Worm (Caenorhabditis elegans): ENCODE measurements around the gene H41C03.1.

The H41C03.1 gene

ce11 chrII:5828486-5828885 is 25.7 kb upstream of the H41C03.1 start, which contains the start of gene ZK1248.11:
Gene ZK1248.11, minus strand, starts transcription at chrII:5828586.
- TF ChIP-seq ceh-28 (tag; optimal IDR thresholded peaks at IDR 0.05) (no peak), aly-2 (tag; optimal IDR thresholded peaks at IDR 0.05) (no peak), nhr-237 (tag; optimal IDR thresholded peaks at IDR 0.05) (no peak), lin-39 (tag; optimal IDR thresholded peaks at IDR 0.05) (no peak), nfya-1 (tag; optimal IDR thresholded peaks at IDR 0.05; ENCODE audit: insufficient read depth) (no peak), nhr-25 (tag; optimal IDR thresholded peaks at IDR 0.05) (no peak), lsy-12 (tag; optimal IDR thresholded peaks at IDR 0.05) (no peak), fkh-2 (tag; optimal IDR thresholded peaks at IDR 0.05) (no peak), pha-4 (tag; optimal IDR thresholded peaks at IDR 0.05) (no peak), mml-1 (tag; optimal IDR thresholded peaks at IDR 0.05) (no peak), fos-1 (tag; optimal IDR thresholded peaks at IDR 0.05) (no peak), ceh-9 (tag; optimal IDR thresholded peaks at IDR 0.05) (no peak), elt-3 (tag; optimal IDR thresholded peaks at IDR 0.05) (no peak), nhr-28 (tag; optimal IDR thresholded peaks at IDR 0.05) (no peak)

- no peak for TF ChIP-seq nhr-77 (tag; optimal IDR thresholded peaks at IDR 0.05)
- no peak for TF ChIP-seq fkh-10 (GFP tag; optimal IDR thresholded peaks at IDR 0.05)
- TF ChIP-seq tbx-2 (tag; optimal IDR thresholded peaks at IDR 0.05), result no peak
- TF ChIP-seq pqm-1 (tag; optimal IDR thresholded peaks at IDR 0.05), result peak; percentile 56
- TF ChIP-seq elt-2 (tag; optimal IDR thresholded peaks at IDR 0.05), result peak; percentile 74
- no peak for TF ChIP-seq lin-15B (tag; optimal IDR thresholded peaks at IDR 0.05)
- no peak for TF ChIP-seq hmg-11 (tag; optimal IDR thresholded peaks at IDR 0.05)
Observed at ce11 chrII:5829940-5830424, 24.2 kb upstream of the H41C03.1 start, which contains the start of gene col-74. Gene col-74, plus strand, starts transcription at chrII:5830374.

DNA sequence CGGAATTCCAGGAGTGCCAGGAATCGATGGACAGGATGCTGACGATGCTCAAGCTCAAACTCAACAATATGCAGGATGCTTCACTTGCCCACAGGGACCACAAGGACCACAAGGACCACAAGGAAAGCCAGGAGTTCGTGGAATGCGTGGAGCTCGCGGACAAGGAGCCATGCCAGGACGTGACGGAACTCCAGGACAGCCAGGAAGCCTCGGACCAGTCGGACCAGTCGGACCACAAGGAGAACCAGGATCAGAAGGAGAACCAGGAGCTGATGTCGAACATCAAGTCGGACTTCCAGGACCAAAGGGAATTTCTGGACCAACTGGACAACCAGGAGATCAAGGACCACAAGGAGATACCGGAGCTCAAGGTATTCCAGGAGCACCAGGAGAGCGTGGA is 22.8 kb upstream of the H41C03.1 start:
- TF ChIP-seq aly-2 (tag; optimal IDR thresholded peaks at IDR 0.05), result no peak
- no peak for TF ChIP-seq ceh-16 (tag; optimal IDR thresholded peaks at IDR 0.05)
- no peak for TF ChIP-seq nhr-28 (tag; optimal IDR thresholded peaks at IDR 0.05)
- no peak for TF ChIP-seq fkh-10 (GFP tag; optimal IDR thresholded peaks at IDR 0.05)
- TF ChIP-seq ceh-9 (tag; optimal IDR thresholded peaks at IDR 0.05), result no peak
- no peak for TF ChIP-seq fos-1 (tag; optimal IDR thresholded peaks at IDR 0.05)
- no peak for TF ChIP-seq nfya-1 (tag; optimal IDR thresholded peaks at IDR 0.05; ENCODE audit: insufficient read depth)
- no peak for TF ChIP-seq nhr-43 (tag; optimal IDR thresholded peaks at IDR 0.05; ENCODE audit: poor library complexity, severe bottlenecking)
- TF ChIP-seq ztf-11 (tag; optimal IDR thresholded peaks at IDR 0.05), result no peak
- no peak for TF ChIP-seq nhr-77 (tag; optimal IDR thresholded peaks at IDR 0.05)
- TF ChIP-seq nhr-67 (tag; optimal IDR thresholded peaks at IDR 0.05), result no peak
- no peak for TF ChIP-seq lin-15B (tag; optimal IDR thresholded peaks at IDR 0.05)

DNA sequence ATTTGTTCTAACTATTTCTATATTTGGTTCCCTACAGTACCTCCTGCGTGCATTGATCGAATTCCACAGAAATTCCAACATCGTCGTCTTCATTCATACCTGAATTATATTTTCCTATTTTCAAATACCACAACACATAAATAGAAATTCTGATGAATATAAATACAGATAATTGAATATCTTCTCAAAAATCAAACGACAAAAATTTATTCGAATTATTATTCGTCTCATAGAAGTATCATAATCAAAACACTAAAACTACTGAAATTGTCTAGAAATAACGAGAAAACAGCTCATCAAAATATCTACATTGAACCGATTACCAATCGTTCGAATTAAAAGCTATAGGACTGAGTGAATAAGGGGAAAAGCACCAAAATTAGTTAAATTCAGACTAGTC is 21.1 kb upstream of the H41C03.1 start, which contains the start of gene gtap-1:
TSS of gene gtap-1 (minus strand) at position 101 of the 400 bp plus-strand sequence.
- TF ChIP-seq nhr-11 (tag; optimal IDR thresholded peaks at IDR 0.05) (no peak), nhr-12 (tag; optimal IDR thresholded peaks at IDR 0.05) (no peak), sea-2 (GFP tag; optimal IDR thresholded peaks at IDR 0.05) (no peak), ceh-16 (tag; optimal IDR thresholded peaks at IDR 0.05) (no peak), fkh-10 (GFP tag; optimal IDR thresholded peaks at IDR 0.05) (no peak), ama-1 (optimal IDR thresholded peaks at IDR 0.05) (no peak), nfya-1 (tag; optimal IDR thresholded peaks at IDR 0.05; ENCODE audit: insufficient read depth) (no peak), ZK546.5 (tag; optimal IDR thresholded peaks at IDR 0.05) (no peak), hmg-11 (tag; optimal IDR thresholded peaks at IDR 0.05) (no peak), nhr-237 (tag; optimal IDR thresholded peaks at IDR 0.05) (no peak), snpc-4 (tag; optimal IDR thresholded peaks at IDR 0.05) (no peak), fos-1 (tag; optimal IDR thresholded peaks at IDR 0.05) (no peak), mml-1 (tag; optimal IDR thresholded peaks at IDR 0.05) (no peak), unc-62 (GFP tag; optimal IDR thresholded peaks at IDR 0.05) (no peak), elt-3 (tag; optimal IDR thresholded peaks at IDR 0.05) (no peak)

DNA sequence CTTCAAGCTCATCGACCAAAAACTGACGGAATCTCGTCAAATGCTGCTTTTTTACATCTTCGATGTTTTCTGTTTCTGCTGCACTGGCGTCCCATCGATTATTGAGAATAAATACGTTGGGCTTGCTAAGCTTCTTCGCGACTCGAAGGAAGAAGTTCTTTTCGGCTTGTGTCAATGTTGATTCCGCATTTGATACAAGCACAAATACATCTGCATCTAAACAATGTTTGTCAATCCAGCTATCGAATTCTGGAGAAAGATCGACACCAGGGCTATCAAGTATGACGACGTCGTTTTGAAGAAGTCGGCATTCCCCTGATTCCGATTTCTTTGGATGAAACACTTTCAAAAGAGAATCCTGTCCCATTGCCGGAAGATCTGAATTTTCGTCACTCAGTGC is 19.1 kb upstream of the H41C03.1 start:
- no peak for TF ChIP-seq fkh-2 (tag; optimal IDR thresholded peaks at IDR 0.05)
- no peak for TF ChIP-seq fkh-10 (GFP tag; optimal IDR thresholded peaks at IDR 0.05)
- TF ChIP-seq R02D3.7 (tag; optimal IDR thresholded peaks at IDR 0.05), result no peak
- no peak for TF ChIP-seq ZK546.5 (tag; optimal IDR thresholded peaks at IDR 0.05)
- no peak for TF ChIP-seq nhr-23 (tag; optimal IDR thresholded peaks at IDR 0.05)
- no peak for TF ChIP-seq ama-1 (optimal IDR thresholded peaks at IDR 0.05)
- no peak for TF ChIP-seq skn-1 (tag; optimal IDR thresholded peaks at IDR 0.05)
- TF ChIP-seq mdl-1 (tag; optimal IDR thresholded peaks at IDR 0.05), result no peak
- TF ChIP-seq ztf-11 (tag; optimal IDR thresholded peaks at IDR 0.05), result no peak
- no peak for TF ChIP-seq unc-39 (tag; optimal IDR thresholded peaks at IDR 0.05)
- no peak for TF ChIP-seq ztf-4 (tag; optimal IDR thresholded peaks at IDR 0.05)
- TF ChIP-seq eor-1 (tag; optimal IDR thresholded peaks at IDR 0.05), result no peak
- TF ChIP-seq tbx-2 (tag; optimal IDR thresholded peaks at IDR 0.05), result no peak
- TF ChIP-seq elt-3 (tag; optimal IDR thresholded peaks at IDR 0.05), result no peak
- TF ChIP-seq ceh-16 (tag; optimal IDR thresholded peaks at IDR 0.05), result no peak

Data from whole organism, L3 larva.